Fruit fly (Drosophila melanogaster) whole organism: ENCODE results near the gene Idi.

Experiments used
- CG8478 ChIP-seq: fragments of >200 bp; optimal IDR thresholded peaks from 2 replicates; lab custom pipeline; 2018; ENCODE audit warnings: inconsistent platforms
- Dll ChIP-seq: fragments of >200 bp; optimal IDR thresholded peaks from 2 replicates; lab custom pipeline; 2017
- EcR ChIP-seq, 2 experiments: fragments of >200 bp; optimal IDR thresholded peaks; 2 replicates each; lab custom pipeline; 2017; ENCODE audit warnings: missing biosample characterization in 2 of 2, missing genetic modification characterization in 2 of 2, missing genetic modification reagents in 2 of 2
- pan ChIP-seq: fragments of >200 bp; optimal IDR thresholded peaks from 2 replicates; lab custom pipeline; 2017
- psq ChIP-seq: fragments of >200 bp; optimal IDR thresholded peaks from 2 replicates; lab custom pipeline; 2017
- usp ChIP-seq: fragments of >200 bp; optimal IDR thresholded peaks from 2 replicates; lab custom pipeline; 2017; ENCODE audit warnings: missing biosample characterization, missing genetic modification characterization, mixed read lengths

Idi gene

dm6 chr3R:21269923-21270322 is at the start of gene Idi, which contains the start of gene AP-2sigma:
Idi (plus strand) TSS chr3R:21270126.
AP-2sigma (minus strand) TSS chr3R:21270075.
- TF ChIP-seq pan (lab: Kevin White, UChicago), result no peak
- no peak for TF ChIP-seq EcR (GFP tag; optimal IDR thresholded peaks at IDR 0.05; lab: Kevin White, UChicago)

DNA sequence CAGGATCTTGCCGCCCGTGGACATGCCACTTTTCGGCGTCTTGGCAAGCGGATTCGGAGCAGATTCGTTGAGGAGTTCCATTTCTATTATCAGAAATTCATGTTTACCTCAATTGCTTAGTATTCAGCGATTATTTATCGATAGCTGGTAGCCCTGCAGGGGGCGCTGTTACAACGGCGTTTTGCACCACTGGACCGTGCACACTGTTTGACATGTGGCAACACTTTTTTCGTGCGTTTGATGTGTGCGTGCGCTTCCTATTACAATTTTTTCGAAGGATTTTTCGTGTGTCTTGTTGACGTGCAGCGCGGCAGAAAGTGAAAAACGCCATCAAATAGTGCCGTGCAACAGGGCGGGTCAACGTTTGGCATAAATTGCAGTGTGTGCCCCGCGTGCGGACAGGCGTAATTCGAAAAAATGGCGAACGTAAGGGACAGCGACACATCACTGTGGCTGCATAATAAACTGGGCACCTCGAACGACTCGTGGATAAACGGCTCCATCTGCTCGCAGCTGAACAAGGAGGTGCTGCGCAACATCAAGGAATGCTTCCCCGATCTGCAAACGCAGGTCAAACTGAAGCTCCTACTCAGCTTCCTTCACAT is 46.4 kb upstream of the Idi start, which contains the start of the genes CG3337 and Nelf-A:
TSS of gene CG3337 (minus strand) at position 132 of the 605 bp plus-strand sequence.
TSS of gene Nelf-A (plus strand) at position 252 of the 605 bp plus-strand sequence.
- TF ChIP-seq pan (lab: Kevin White, UChicago), result no peak
- TF ChIP-seq usp (GFP tag; lab: Kevin White, UChicago), result no peak
- TF ChIP-seq CG8478 (lab: Kevin White, UChicago), result no peak
- no peak for TF ChIP-seq EcR (GFP tag; optimal IDR thresholded peaks at IDR 0.05; lab: Kevin White, UChicago)
- no peak for TF ChIP-seq Dll (lab: Kevin White, UChicago)
- no peak for TF ChIP-seq psq

dm6 chr3R:21224230-21224629 is 45.7 kb upstream of the Idi start:
- TF ChIP-seq CG8478 (lab: Kevin White, UChicago) (no peak), Dll (lab: Kevin White, UChicago) (no peak), psq (no peak), EcR (GFP tag; optimal IDR thresholded peaks at IDR 0.05; lab: Kevin White, UChicago) (no peak), pan (lab: Kevin White, UChicago) (no peak), usp (GFP tag; lab: Kevin White, UChicago) (no peak)

DNA sequence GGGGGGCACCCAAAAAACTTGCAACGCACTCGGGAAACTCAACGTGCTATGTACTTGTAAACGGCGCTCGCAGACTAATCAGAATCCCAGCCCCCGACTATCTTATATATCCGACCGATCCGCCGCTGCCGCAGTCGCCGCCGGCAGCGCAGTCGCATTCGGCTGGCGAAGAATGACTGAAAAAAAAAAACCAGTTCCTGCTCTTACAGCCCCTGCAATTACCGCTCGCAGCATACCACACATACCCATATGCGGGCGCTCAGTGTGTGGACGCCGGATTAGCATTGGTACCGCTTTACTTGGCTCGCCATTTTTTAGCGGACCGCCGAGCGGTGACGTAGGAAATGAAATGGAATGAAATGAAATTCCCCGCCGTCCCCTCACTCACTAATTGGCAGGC is 32.8 kb upstream of the Idi start, which contains the start of gene e:
TSS of gene e (minus strand) at position 79 of the 400 bp plus-strand sequence.
- TF ChIP-seq EcR (GFP tag; optimal IDR thresholded peaks at IDR 0.05; lab: Kevin White, UChicago) (no peak), pan (lab: Kevin White, UChicago) (no peak), usp (GFP tag; lab: Kevin White, UChicago) (no peak)

DNA sequence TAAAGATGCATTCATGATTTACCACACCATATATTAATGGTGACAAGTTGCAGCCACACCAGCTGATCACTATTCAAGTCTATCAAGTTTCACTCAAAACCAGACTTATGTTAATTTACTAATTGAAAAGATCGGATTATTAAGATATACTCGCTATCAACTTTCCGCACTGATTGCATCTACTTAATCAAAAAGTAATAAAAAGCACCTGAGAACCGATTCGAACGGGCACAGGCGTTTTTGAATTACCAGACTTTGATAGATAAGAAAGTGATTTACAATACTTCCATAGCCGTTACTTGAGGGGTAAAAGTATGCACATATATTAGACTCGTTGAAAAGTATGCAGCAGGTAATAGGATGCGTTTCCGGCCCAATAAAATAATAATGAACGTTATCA is 28.6 kb upstream of the Idi start:
- TF ChIP-seq Dll (lab: Kevin White, UChicago) (no peak), pan (lab: Kevin White, UChicago) (no peak), CG8478 (lab: Kevin White, UChicago) (no peak), usp (GFP tag; lab: Kevin White, UChicago) (no peak), EcR (GFP tag; optimal IDR thresholded peaks at IDR 0.05; lab: Kevin White, UChicago) (no peak), psq (no peak)

DNA sequence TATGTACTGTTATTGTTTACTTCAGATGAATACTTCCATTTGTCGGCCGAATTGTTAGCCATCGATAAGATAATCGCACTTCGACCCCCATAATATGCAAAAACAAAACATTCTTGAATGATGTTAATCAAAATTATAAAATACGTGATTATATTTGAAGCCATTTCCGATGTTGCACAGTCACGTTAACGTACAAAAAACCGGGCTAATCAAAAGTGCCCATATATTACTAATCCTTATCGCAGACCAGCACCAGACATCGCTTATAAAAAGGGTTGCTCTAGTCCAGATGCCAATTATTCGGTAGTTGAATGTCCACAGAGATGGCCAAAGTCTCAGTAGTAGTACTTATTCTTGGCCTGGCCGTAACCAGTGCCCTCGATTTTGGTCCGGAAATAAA is 27.6 kb upstream of the Idi start, which contains the start of gene CG5892:
TSS of gene CG5892 (plus strand) at position 301 of the 400 bp plus-strand sequence.
- no peak for TF ChIP-seq usp (GFP tag; lab: Kevin White, UChicago)
- TF ChIP-seq Dll (lab: Kevin White, UChicago), result no peak

DNA sequence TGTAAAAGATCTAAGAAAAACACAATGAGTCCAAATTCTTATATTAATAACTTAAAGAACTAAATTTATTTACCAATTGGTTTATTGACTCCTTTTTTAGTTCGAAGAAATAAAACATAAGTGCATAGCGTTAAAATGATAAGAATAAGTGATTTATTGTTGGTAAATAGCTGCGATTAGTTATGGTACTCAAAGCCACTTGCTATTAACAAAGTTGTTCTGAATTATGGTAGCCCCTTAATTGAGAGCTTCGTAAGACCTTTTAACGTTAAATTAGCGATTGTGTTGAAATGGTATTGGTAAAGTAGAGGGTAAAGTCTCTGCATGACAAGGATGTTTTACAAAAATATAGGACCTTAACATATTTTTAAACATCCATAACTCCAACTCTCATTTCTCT is 24.1 kb upstream of the Idi start:
- no peak for TF ChIP-seq CG8478 (lab: Kevin White, UChicago)
- no peak for TF ChIP-seq EcR (GFP tag; optimal IDR thresholded peaks at IDR 0.05; lab: Kevin White, UChicago)
- no peak for TF ChIP-seq psq
- TF ChIP-seq Dll (lab: Kevin White, UChicago), result no peak
- TF ChIP-seq usp (GFP tag; lab: Kevin White, UChicago), result no peak
- TF ChIP-seq pan (lab: Kevin White, UChicago), result no peak

DNA sequence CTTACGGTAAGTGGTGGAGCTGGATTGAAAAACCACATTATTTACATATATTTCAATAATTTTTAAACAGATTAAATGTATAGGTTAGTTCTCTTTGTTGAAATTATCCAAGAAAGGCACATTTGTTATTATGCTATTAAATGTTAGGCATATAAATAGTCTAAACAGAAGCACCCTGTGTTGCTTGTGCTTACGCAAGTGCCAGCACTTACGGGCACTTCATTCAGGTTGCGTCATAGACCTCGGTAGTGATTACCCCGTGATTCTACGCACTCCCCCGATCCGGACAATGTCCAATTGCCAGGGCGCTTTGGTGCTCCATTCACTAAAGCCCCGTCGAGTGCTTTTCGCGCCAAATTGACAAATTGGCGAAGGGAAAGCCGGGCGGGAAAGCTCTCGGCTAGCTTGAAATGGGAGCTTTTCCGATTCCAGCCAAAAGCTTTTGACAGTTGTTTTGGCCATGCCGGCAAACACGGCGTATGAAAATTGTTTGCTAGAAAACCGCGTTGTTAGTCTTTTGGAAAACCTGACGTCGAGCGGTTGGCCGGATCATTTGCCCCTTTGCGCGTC is 23.3 kb upstream of the Idi start, which contains the start of gene ETHR:
TSS of gene ETHR (plus strand) at position 520 of the 570 bp plus-strand sequence.
- TF ChIP-seq CG8478 (lab: Kevin White, UChicago) (no peak), psq (no peak), EcR (GFP tag; optimal IDR thresholded peaks at IDR 0.05; lab: Kevin White, UChicago) (no peak), Dll (lab: Kevin White, UChicago) (no peak), usp (GFP tag; lab: Kevin White, UChicago) (no peak)

- no peak for TF ChIP-seq psq
- TF ChIP-seq Dll (lab: Kevin White, UChicago), result no peak
- no peak for TF ChIP-seq CG8478 (lab: Kevin White, UChicago)
- TF ChIP-seq pan (lab: Kevin White, UChicago), result no peak
Observed at dm6 chr3R:21252478-21252877, 17.4 kb upstream of the Idi start.

dm6 chr3R:21254296-21254695 is 15.6 kb upstream of the Idi start:
- TF ChIP-seq EcR (GFP tag; optimal IDR thresholded peaks at IDR 0.05; lab: Kevin White, UChicago) (no peak), usp (GFP tag; lab: Kevin White, UChicago) (no peak), Dll (lab: Kevin White, UChicago) (no peak), psq (no peak), pan (lab: Kevin White, UChicago) (no peak), CG8478 (lab: Kevin White, UChicago) (no peak)

dm6 chr3R:21260795-21261194 is 9.1 kb upstream of the Idi start:
- TF ChIP-seq pan (lab: Kevin White, UChicago), result no peak
- no peak for TF ChIP-seq CG8478 (lab: Kevin White, UChicago)
- no peak for TF ChIP-seq usp (GFP tag; lab: Kevin White, UChicago)

dm6 chr3R:21263177-21263576 is 6.7 kb upstream of the Idi start:
- TF ChIP-seq Dll (lab: Kevin White, UChicago), result no peak
- TF ChIP-seq pan (lab: Kevin White, UChicago), result no peak
- TF ChIP-seq EcR (GFP tag; optimal IDR thresholded peaks at IDR 0.05; lab: Kevin White, UChicago), result no peak
- no peak for TF ChIP-seq CG8478 (lab: Kevin White, UChicago)
- no peak for TF ChIP-seq usp (GFP tag; lab: Kevin White, UChicago)
- TF ChIP-seq psq, result no peak
